Worm (Caenorhabditis elegans) whole organism, mixed stage, embryonic: ENCODE measurements around the gene ZK1248.19.

Experiments
- M03D4.4 ChIP-seq: sonication (generic microtip); optimal IDR thresholded peaks from 2 replicates; lab custom pipeline; 2017; ENCODE audit warnings: mild to moderate bottlenecking, missing genetic modification characterization, missing compliant biosample characterization
- blmp-1 ChIP-seq: fragments of 150-350 bp; optimal IDR thresholded peaks from 2 replicates; lab custom pipeline; 2014; ENCODE audit warnings: missing biosample characterization, missing genetic modification characterization
- ceh-39 ChIP-seq: fragments of 150-350 bp; optimal IDR thresholded peaks from 2 replicates; lab custom pipeline; 2014; ENCODE audit warnings: missing biosample characterization, missing genetic modification characterization
- ceh-43 ChIP-seq: fragments of 200-800 bp; sonication (Bioruptor generic); optimal IDR thresholded peaks from 2 replicates; lab custom pipeline; 2018; ENCODE audit warnings: mild to moderate bottlenecking, missing genetic modification characterization, moderate library complexity, missing compliant biosample characterization
- ceh-83 ChIP-seq: fragments of 200-800 bp; sonication (Bioruptor generic); optimal IDR thresholded peaks from 2 replicates; lab custom pipeline; 2018; ENCODE audit warnings: mild to moderate bottlenecking, missing genetic modification characterization, missing compliant biosample characterization
- ces-1 ChIP-seq: fragments of 150-350 bp; optimal IDR thresholded peaks from 2 replicates; lab custom pipeline; 2014; ENCODE audit warnings: missing biosample characterization, missing genetic modification reagents, missing genetic modification characterization
- flh-1 ChIP-seq: fragments of 200-800 bp; sonication (Bioruptor generic); optimal IDR thresholded peaks from 2 replicates; lab custom pipeline; 2018; ENCODE audit warnings: mild to moderate bottlenecking, missing genetic modification characterization, moderate library complexity, missing compliant biosample characterization
- ham-2 ChIP-seq: fragments of 200-800 bp; sonication (Bioruptor generic); optimal IDR thresholded peaks from 2 replicates; lab custom pipeline; 2018; ENCODE audit warnings: mild to moderate bottlenecking, missing genetic modification characterization, missing compliant biosample characterization
- hlh-1 ChIP-seq: fragments of 150-350 bp; optimal IDR thresholded peaks from 2 replicates; lab custom pipeline; 2014; ENCODE audit warnings: missing biosample characterization, missing genetic modification reagents, missing genetic modification characterization
- lin-13 ChIP-seq: fragments of 150-350 bp; optimal IDR thresholded peaks from 2 replicates; lab custom pipeline; 2014; ENCODE audit warnings: missing biosample characterization, missing genetic modification characterization
- lin-32 ChIP-seq: fragments of 200-800 bp; sonication (Bioruptor generic); optimal IDR thresholded peaks from 2 replicates; lab custom pipeline; 2018; ENCODE audit warnings: mild to moderate bottlenecking, missing genetic modification characterization, missing compliant biosample characterization
- lsy-2 ChIP-seq: fragments of 150-350 bp; optimal IDR thresholded peaks from 2 replicates; lab custom pipeline; 2014; ENCODE audit warnings: missing biosample characterization, missing genetic modification characterization
- mep-1 ChIP-seq: fragments of 150-350 bp; optimal IDR thresholded peaks from 2 replicates; lab custom pipeline; 2017; ENCODE audit warnings: missing biosample characterization, missing genetic modification reagents, missing genetic modification characterization, inconsistent platforms
- mls-2 ChIP-seq: sonication (generic microtip); optimal IDR thresholded peaks from 2 replicates; lab custom pipeline; 2016; ENCODE audit warnings: mild to moderate bottlenecking, missing genetic modification characterization, moderate library complexity, missing compliant biosample characterization
- nhr-12 ChIP-seq: fragments of 150-350 bp; optimal IDR thresholded peaks from 2 replicates; lab custom pipeline; 2014; ENCODE audit warnings: missing biosample characterization, missing genetic modification characterization
- nhr-2 ChIP-seq: fragments of 150-350 bp; optimal IDR thresholded peaks from 2 replicates; lab custom pipeline; 2014; ENCODE audit warnings: missing biosample characterization, missing genetic modification characterization
- nhr-237 ChIP-seq: fragments of 150-350 bp; optimal IDR thresholded peaks from 2 replicates; lab custom pipeline; 2014; ENCODE audit warnings: missing biosample characterization, missing genetic modification characterization
- nhr-28 ChIP-seq: fragments of 150-350 bp; optimal IDR thresholded peaks from 2 replicates; lab custom pipeline; 2014; ENCODE audit warnings: missing biosample characterization, missing genetic modification characterization
- nhr-76 ChIP-seq: sonication (generic microtip); optimal IDR thresholded peaks from 2 replicates; lab custom pipeline; 2017; ENCODE audit warnings: missing biosample characterization, missing genetic modification characterization
- pha-4 ChIP-seq: fragments of 150-350 bp; optimal IDR thresholded peaks from 2 replicates; lab custom pipeline; 2018; ENCODE audit warnings: missing biosample characterization, missing genetic modification reagents, missing genetic modification characterization
- sem-2 ChIP-seq: fragments of 200-800 bp; sonication (Bioruptor generic); optimal IDR thresholded peaks from 2 replicates; lab custom pipeline; 2018; ENCODE audit warnings: mild to moderate bottlenecking, missing genetic modification characterization, missing compliant biosample characterization
- snpc-4 ChIP-seq: fragments of 150-350 bp; optimal IDR thresholded peaks from 2 replicates; lab custom pipeline; 2014; ENCODE audit warnings: missing biosample characterization, missing genetic modification characterization
- sptf-1 ChIP-seq: sonication (generic microtip); optimal IDR thresholded peaks from 2 replicates; lab custom pipeline; 2017; ENCODE audit warnings: mild to moderate bottlenecking, missing genetic modification characterization, moderate library complexity, missing compliant biosample characterization
- tbx-8 ChIP-seq: fragments of 200-800 bp; sonication (Bioruptor generic); optimal IDR thresholded peaks from 2 replicates; lab custom pipeline; 2018; ENCODE audit warnings: mild to moderate bottlenecking, missing genetic modification characterization, moderate library complexity, missing compliant biosample characterization
- unc-120 ChIP-seq: sonication (generic microtip); optimal IDR thresholded peaks from 2 replicates; lab custom pipeline; 2017; ENCODE audit warnings: missing genetic modification characterization, missing compliant biosample characterization; ENCODE audit not compliant: poor library complexity, severe bottlenecking
- unc-39 ChIP-seq: fragments of 150-350 bp; optimal IDR thresholded peaks from 2 replicates; lab custom pipeline; 2014; ENCODE audit warnings: missing biosample characterization, missing genetic modification characterization
- unc-62 ChIP-seq: fragments of 150-350 bp; optimal IDR thresholded peaks from 2 replicates; lab custom pipeline; 2014; ENCODE audit warnings: missing biosample characterization, missing genetic modification reagents, missing genetic modification characterization
- zip-8 ChIP-seq: fragments of 150-350 bp; optimal IDR thresholded peaks from 2 replicates; lab custom pipeline; 2014; ENCODE audit warnings: missing biosample characterization, missing genetic modification characterization
- ztf-11 ChIP-seq: fragments of 150-350 bp; optimal IDR thresholded peaks from 2 replicates; lab custom pipeline; 2014; ENCODE audit warnings: missing biosample characterization, missing genetic modification characterization

Gene ZK1248.19

ce11 chrII:5874130-5874529, 34.9 kb upstream of the ZK1248.19 start:
- TF ChIP-seq flh-1 (GFP tag; lab: Kevin White, UChicago) (no peak), sptf-1 (tag; lab: Kevin White, UChicago) (no peak), mls-2 (tag; lab: Kevin White, UChicago) (no peak), ham-2 (GFP tag; lab: Kevin White, UChicago) (no peak), M03D4.4 (tag; lab: Kevin White, UChicago) (no peak), lin-32 (GFP tag; lab: Kevin White, UChicago) (no peak), blmp-1 (tag; lab: Kevin White, UChicago) (no peak), nhr-28 (tag; lab: Kevin White, UChicago) (no peak), zip-8 (tag; lab: Kevin White, UChicago) (no peak), ztf-11 (no peak), tbx-8 (GFP tag; lab: Kevin White, UChicago) (no peak), nhr-237 (tag; lab: Kevin White, UChicago) (no peak), ces-1 (no peak)
- TF ChIP-seq, all 35 proteins: peak for 0

DNA sequence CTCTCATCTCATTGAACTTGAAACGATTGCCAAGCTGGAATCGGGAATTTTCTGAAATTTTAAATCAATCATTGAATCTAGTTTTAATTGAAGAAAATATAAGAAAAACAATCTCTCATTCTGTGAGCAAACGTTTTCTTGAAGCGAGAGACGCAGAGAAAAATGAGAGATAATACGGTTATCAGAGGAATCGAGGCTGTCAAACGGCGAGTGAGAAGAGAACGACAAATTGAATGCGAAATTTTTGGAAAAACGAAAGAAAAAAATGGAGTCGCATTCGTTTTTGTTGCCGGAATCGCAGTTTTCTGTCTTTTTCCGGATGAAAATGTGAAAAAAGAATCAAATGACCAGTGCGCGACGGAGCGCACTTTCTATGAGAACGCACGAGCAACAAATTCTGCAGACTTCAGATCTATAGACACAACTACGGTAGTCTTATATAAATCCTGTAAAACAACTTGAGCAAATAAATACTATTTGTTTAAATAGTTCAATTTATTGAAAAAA, 34.4 kb upstream of the ZK1248.19 start, which contains the start of gene tex-2:
tex-2 (minus strand) TSS at position 51 of the 507 bp plus-strand sequence.
- TF ChIP-seq mep-1 (peak; percentile 86), nhr-28 (tag; lab: Kevin White, UChicago) (no peak), unc-120 (no peak), ham-2 (GFP tag; lab: Kevin White, UChicago) (no peak), ces-1 (peak; percentile 89), unc-62 (no peak), ceh-39 (no peak), lsy-2 (tag; lab: Kevin White, UChicago) (peak; percentile 30), lin-13 (peak; percentile 54)

ce11 chrII:5872414-5872813, 33.2 kb upstream of the ZK1248.19 start:
- TF ChIP-seq mls-2 (tag; lab: Kevin White, UChicago) (no peak), ham-2 (GFP tag; lab: Kevin White, UChicago) (no peak), mep-1 (no peak)

DNA sequence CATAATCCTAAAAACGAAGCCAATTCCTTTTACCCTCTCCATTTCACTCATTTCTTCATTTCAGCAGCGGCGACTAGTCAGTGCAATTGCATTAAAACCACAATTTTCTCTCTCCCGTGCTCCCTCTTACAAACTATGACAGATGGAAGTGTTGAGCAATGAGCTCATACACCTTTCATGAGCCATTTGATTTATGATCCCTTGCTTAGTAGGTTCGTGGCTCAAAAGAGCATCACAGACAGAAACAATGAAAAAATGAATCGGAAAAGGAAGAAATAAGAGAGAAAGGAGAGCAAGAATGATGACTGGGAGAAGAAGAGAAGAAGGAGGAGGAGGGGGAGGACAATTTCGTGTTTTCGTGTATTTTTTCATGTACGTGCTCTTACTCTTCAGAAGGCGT, 32.3 kb upstream of the ZK1248.19 start:
- peak; percentile 36 for TF ChIP-seq ces-1
- TF ChIP-seq nhr-76 (tag; lab: Kevin White, UChicago): no peak

DNA sequence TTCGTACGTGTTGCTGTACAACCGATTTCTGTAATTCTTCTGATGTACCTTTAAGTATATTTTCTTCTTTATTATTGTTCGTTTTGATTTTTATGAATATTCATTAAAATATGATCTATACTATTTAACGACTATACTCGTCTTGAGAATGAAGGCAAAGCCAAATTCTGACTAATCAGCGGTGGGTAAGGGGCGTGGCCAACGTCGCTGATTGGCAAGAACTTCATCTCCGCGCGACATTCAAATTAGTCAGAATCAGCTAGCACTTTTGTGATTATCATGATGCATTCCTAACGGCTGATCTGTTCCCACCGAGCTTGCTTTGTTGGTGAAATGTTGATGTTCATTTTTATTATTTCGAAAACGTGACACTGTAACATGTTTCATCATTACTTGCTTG, 27.7 kb upstream of the ZK1248.19 start:
- TF ChIP-seq unc-62: no peak
- TF ChIP-seq hlh-1 (tag; lab: Kevin White, UChicago): no peak
- no peak for TF ChIP-seq ces-1
- TF ChIP-seq snpc-4 (tag; lab: Kevin White, UChicago): no peak
- no peak for TF ChIP-seq ceh-83 (GFP tag; lab: Kevin White, UChicago)
- TF ChIP-seq lsy-2 (tag; lab: Kevin White, UChicago): no peak
- TF ChIP-seq ceh-43 (GFP tag; lab: Kevin White, UChicago): no peak
- TF ChIP-seq zip-8 (tag; lab: Kevin White, UChicago): no peak
- TF ChIP-seq lin-32 (GFP tag; lab: Kevin White, UChicago): no peak
- TF ChIP-seq ceh-39: no peak
- TF ChIP-seq nhr-28 (tag; lab: Kevin White, UChicago): no peak
- TF ChIP-seq sem-2 (GFP tag; lab: Kevin White, UChicago): no peak
- TF ChIP-seq mep-1: no peak
- no peak for TF ChIP-seq M03D4.4 (tag; lab: Kevin White, UChicago)
- TF ChIP-seq unc-39 (tag; lab: Kevin White, UChicago): no peak
- TF ChIP-seq nhr-2 (tag; lab: Kevin White, UChicago): no peak
- no peak for TF ChIP-seq blmp-1 (tag; lab: Kevin White, UChicago)
- TF ChIP-seq pha-4 (tag; lab: Kevin White, UChicago): no peak
- no peak for TF ChIP-seq nhr-76 (tag; lab: Kevin White, UChicago)
- TF ChIP-seq nhr-12: no peak
- TF ChIP-seq, all 35 proteins: peak for 0
